Worm (Caenorhabditis elegans) whole organism, young adult: ENCODE results near the gene ttn-1.
A peak's percentile ranks its signal among the peaks of the same experiment; 100 is the strongest.

Experiments
- B0019.2 ChIP-seq: fragments of 200-800 bp; sonication (Bioruptor generic); conservative IDR thresholded peaks from 2 replicates; pipeline ENCODE4 v1.3.6; 2022; ENCODE audit warnings: missing genetic modification reagents, missing genetic modification characterization, missing compliant biosample characterization
- C06A6.2 ChIP-seq: fragments of 200-800 bp; sonication (Bioruptor generic); conservative IDR thresholded peaks from 2 replicates; pipeline ENCODE4 v1.3.6; 2022; ENCODE audit warnings: missing genetic modification characterization, missing compliant biosample characterization
- F10E7.11 ChIP-seq: sonication (generic microtip); optimal IDR thresholded peaks from 2 replicates; lab custom pipeline; 2017; ENCODE audit warnings: mild to moderate bottlenecking, missing genetic modification characterization, moderate library complexity, missing compliant biosample characterization
- F23B12.7 ChIP-seq: sonication (generic microtip); optimal IDR thresholded peaks from 2 replicates; lab custom pipeline; 2017; ENCODE audit warnings: missing genetic modification characterization, mild to moderate bottlenecking, missing compliant biosample characterization, antibody characterized with exemption, moderate library complexity; ENCODE audit not compliant: insufficient read depth
- F55B11.4 ChIP-seq: sonication (generic microtip); optimal IDR thresholded peaks from 2 replicates; lab custom pipeline; 2016; ENCODE audit warnings: missing compliant biosample characterization, missing genetic modification characterization, borderline replicate concordance; ENCODE audit not compliant: insufficient read depth
- K12H6.12 ChIP-seq: fragments of 200-800 bp; sonication (Bioruptor generic); optimal IDR thresholded peaks from 2 replicates; lab custom pipeline; 2018; ENCODE audit warnings: mild to moderate bottlenecking, missing genetic modification characterization, missing compliant biosample characterization
- Y53G8AR.9 ChIP-seq: fragments of 200-800 bp; sonication (Bioruptor generic); conservative IDR thresholded peaks from 2 replicates; pipeline ENCODE4 v1.3.6; 2022; ENCODE audit warnings: missing genetic modification reagents, missing genetic modification characterization, missing compliant biosample characterization
- Y56A3A.18 ChIP-seq: fragments of 200-800 bp; sonication (Bioruptor generic); IDR thresholded peaks from 2 replicates; pipeline ENCODE4 v1.3.6; 2022; ENCODE audit warnings: missing genetic modification reagents, missing genetic modification characterization, missing compliant biosample characterization
- Y79H2A.3 ChIP-seq: fragments of 200-800 bp; sonication (Bioruptor generic); conservative IDR thresholded peaks from 2 replicates; pipeline ENCODE4 v1.3.6; 2022; ENCODE audit warnings: missing genetic modification reagents, missing genetic modification characterization, missing compliant biosample characterization
- ama-1 ChIP-seq, 3 experiments: fragments of 150-350 bp in 1 of 3; sonication (generic microtip) in 2 of 3; optimal IDR thresholded peaks; 2 replicates each; lab custom pipeline; 2014 to 2018; ENCODE audit warnings: missing biosample characterization in 2 of 3, missing genetic modification characterization in 2 of 3, missing genetic modification reagents in 2 of 3
- aptf-3 ChIP-seq: fragments of 200-800 bp; sonication (Bioruptor generic); IDR thresholded peaks from 2 replicates; pipeline ENCODE4 v1.3.6; 2022; ENCODE audit warnings: missing genetic modification characterization, missing compliant biosample characterization
- atf-7 ChIP-seq: sonication (generic microtip); optimal IDR thresholded peaks from 2 replicates; lab custom pipeline; 2017; ENCODE audit warnings: mild to moderate bottlenecking, missing genetic modification characterization, missing compliant biosample characterization
- athp-1 ChIP-seq: sonication (generic microtip); optimal IDR thresholded peaks from 2 replicates; lab custom pipeline; 2017; ENCODE audit warnings: mild to moderate bottlenecking, missing genetic modification characterization, missing compliant biosample characterization
- attf-5 ChIP-seq: fragments of 200-800 bp; sonication (Bioruptor generic); optimal IDR thresholded peaks from 2 replicates; lab custom pipeline; 2018; ENCODE audit warnings: mild to moderate bottlenecking, missing genetic modification characterization, missing compliant biosample characterization
- bed-1 ChIP-seq: fragments of 200-800 bp; sonication (Bioruptor generic); IDR thresholded peaks from 2 replicates; pipeline ENCODE4 v1.3.6; 2022; ENCODE audit warnings: missing genetic modification reagents, missing genetic modification characterization, missing compliant biosample characterization
- ccch-3 ChIP-seq: fragments of 200-800 bp; sonication (Bioruptor generic); optimal IDR thresholded peaks from 2 replicates; lab custom pipeline; 2018; ENCODE audit warnings: mild to moderate bottlenecking, missing genetic modification characterization, missing compliant biosample characterization
- ceh-100 ChIP-seq: fragments of 200-800 bp; sonication (Bioruptor generic); IDR thresholded peaks from 2 replicates; pipeline ENCODE4 v1.3.6; 2022; ENCODE audit warnings: missing genetic modification reagents, missing genetic modification characterization, missing compliant biosample characterization
- ceh-79 ChIP-seq: sonication (generic microtip); optimal IDR thresholded peaks from 2 replicates; lab custom pipeline; 2017; ENCODE audit warnings: mild to moderate bottlenecking, missing genetic modification characterization, missing compliant biosample characterization
- ceh-91 ChIP-seq: fragments of 200-800 bp; sonication (Bioruptor generic); IDR thresholded peaks from 2 replicates; pipeline ENCODE4 v1.3.6; 2022; ENCODE audit warnings: missing genetic modification reagents, missing genetic modification characterization, missing compliant biosample characterization
- chd-7 ChIP-seq: sonication (generic microtip); optimal IDR thresholded peaks from 2 replicates; lab custom pipeline; 2016; ENCODE audit warnings: mild to moderate bottlenecking, missing genetic modification characterization, moderate library complexity, missing compliant biosample characterization
- dpff-1 ChIP-seq: sonication (generic microtip); optimal IDR thresholded peaks from 2 replicates; lab custom pipeline; 2017; ENCODE audit warnings: mild to moderate bottlenecking, missing genetic modification characterization, missing compliant biosample characterization
- dpl-1 ChIP-seq: fragments of 150-350 bp; optimal IDR thresholded peaks from 2 replicates; lab custom pipeline; 2014; ENCODE audit warnings: missing biosample characterization, missing genetic modification reagents, missing genetic modification characterization
- egl-18 ChIP-seq: fragments of 200-800 bp; sonication (Bioruptor generic); IDR thresholded peaks from 2 replicates; pipeline ENCODE4 v1.3.6; 2022; ENCODE audit warnings: missing genetic modification reagents, missing genetic modification characterization, missing compliant biosample characterization
- hlh-12 ChIP-seq: sonication (generic microtip); optimal IDR thresholded peaks from 2 replicates; lab custom pipeline; 2016; ENCODE audit warnings: missing genetic modification characterization, missing compliant biosample characterization
- lin-26 ChIP-seq: fragments of 200-800 bp; sonication (Bioruptor generic); IDR thresholded peaks from 2 replicates; pipeline ENCODE4 v1.3.6; 2022; ENCODE audit warnings: missing genetic modification reagents, missing genetic modification characterization, missing compliant biosample characterization
- lin-35 ChIP-seq, 3 experiments: fragments of 150-350 bp in 2 of 3; sonication (generic microtip) in 1 of 3; optimal IDR thresholded peaks; 2 replicates each; lab custom pipeline; 2014 to 2018; ENCODE audit warnings: missing biosample characterization in 3 of 3, missing genetic modification characterization in 3 of 3, missing genetic modification reagents in 3 of 3
- lsy-27 ChIP-seq: sonication (generic microtip); optimal IDR thresholded peaks from 2 replicates; lab custom pipeline; 2017; ENCODE audit warnings: missing genetic modification characterization, mild to moderate bottlenecking, missing compliant biosample characterization, antibody characterized with exemption, missing genotype, borderline replicate concordance; ENCODE audit not compliant: insufficient read depth
- madf-10 ChIP-seq: sonication (generic microtip); optimal IDR thresholded peaks from 2 replicates; lab custom pipeline; 2016; ENCODE audit warnings: mild to moderate bottlenecking, missing genetic modification characterization, missing compliant biosample characterization
- madf-3 ChIP-seq: fragments of 200-800 bp; sonication (Bioruptor generic); IDR thresholded peaks from 2 replicates; pipeline ENCODE4 v1.3.6; 2022; ENCODE audit warnings: missing genetic modification reagents, missing genetic modification characterization, missing compliant biosample characterization
- madf-8 ChIP-seq: fragments of 200-800 bp; sonication (Bioruptor generic); conservative IDR thresholded peaks from 2 replicates; pipeline ENCODE4 v1.3.6; 2022; ENCODE audit warnings: missing genetic modification reagents, missing genetic modification characterization, missing compliant biosample characterization
- nfya-1 ChIP-seq: sonication (generic microtip); optimal IDR thresholded peaks from 2 replicates; lab custom pipeline; 2017; ENCODE audit warnings: antibody characterized with exemption, missing compliant biosample characterization, missing genetic modification characterization, borderline replicate concordance; ENCODE audit not compliant: insufficient read depth
- nfya-2 ChIP-seq: fragments of 200-800 bp; sonication (Bioruptor generic); IDR thresholded peaks from 2 replicates; pipeline ENCODE4 v1.3.6; 2022; ENCODE audit warnings: missing genetic modification reagents, missing genetic modification characterization, missing compliant biosample characterization
- nfyb-1 ChIP-seq: fragments of 200-800 bp; sonication (Bioruptor generic); IDR thresholded peaks from 2 replicates; pipeline ENCODE4 v1.3.6; 2022; ENCODE audit warnings: missing genetic modification reagents, missing genetic modification characterization, missing compliant biosample characterization
- nhr-27 ChIP-seq: fragments of 200-800 bp; sonication (Bioruptor generic); optimal IDR thresholded peaks from 2 replicates; lab custom pipeline; 2018; ENCODE audit warnings: mild to moderate bottlenecking, missing genetic modification characterization, moderate library complexity, missing compliant biosample characterization
- pbrm-1 ChIP-seq: fragments of 200-800 bp; sonication (Bioruptor generic); IDR thresholded peaks from 2 replicates; pipeline ENCODE4 v1.3.6; 2022; ENCODE audit warnings: missing genetic modification reagents, missing genetic modification characterization, missing compliant biosample characterization
- pha-4 ChIP-seq: fragments of 150-350 bp; sonication (generic microtip); optimal IDR thresholded peaks from 2 replicates; lab custom pipeline; 2014; ENCODE audit warnings: missing biosample characterization, missing genetic modification reagents, missing genetic modification characterization
- rcor-1 ChIP-seq: fragments of 200-800 bp; sonication (Bioruptor generic); IDR thresholded peaks from 2 replicates; pipeline ENCODE4 v1.3.6; 2022; ENCODE audit warnings: missing genetic modification reagents, missing genetic modification characterization, missing compliant biosample characterization
- snpc-3.4 ChIP-seq: sonication (generic microtip); optimal IDR thresholded peaks from 2 replicates; lab custom pipeline; 2017; ENCODE audit warnings: missing genetic modification characterization, mild to moderate bottlenecking, missing compliant biosample characterization, antibody characterized with exemption, moderate library complexity, missing genotype, missing genetic modification reagents
- tbp1 ChIP-seq: fragments of 200-800 bp; sonication (Bioruptor generic); optimal IDR thresholded peaks from 2 replicates; lab custom pipeline; 2018; ENCODE audit warnings: mild to moderate bottlenecking, missing genetic modification characterization, missing compliant biosample characterization
- zim-3 ChIP-seq: sonication (generic microtip); optimal IDR thresholded peaks from 2 replicates; lab custom pipeline; 2017; ENCODE audit warnings: mild to moderate bottlenecking, missing genetic modification characterization, moderate library complexity, missing compliant biosample characterization
- ztf-22 ChIP-seq: fragments of 200-800 bp; sonication (Bioruptor generic); optimal IDR thresholded peaks from 2 replicates; lab custom pipeline; 2018; ENCODE audit warnings: mild to moderate bottlenecking, missing genetic modification characterization, moderate library complexity, missing compliant biosample characterization

Gene ttn-1

ce11 chrV:6222171-6222733 is 19.8 kb upstream of the ttn-1 start (continued):
- TF ChIP-seq rcor-1 (GFP tag; lab: Robert Waterston, UW) (peak; percentile 5; the same call in 1 of the 2 replicates), Y53G8AR.9 (GFP tag; lab: Robert Waterston, UW) (no peak), tbp1 (GFP tag; lab: Kevin White, UChicago) (no peak), F23B12.7 (tag; lab: Kevin White, UChicago) (no peak), atf-7 (tag; lab: Kevin White, UChicago) (no peak), zim-3 (tag; lab: Kevin White, UChicago) (peak; percentile 88), ceh-91 (GFP tag; lab: Robert Waterston, UW) (no peak), lsy-27 (tag; lab: Kevin White, UChicago) (no peak), snpc-3.4 (tag; lab: Kevin White, UChicago) (no peak), ccch-3 (no peak)
- TF ChIP-seq, all 124 proteins: peak for 14

- TF ChIP-seq Y79H2A.3 (no peak), ama-1 (optimal IDR thresholded peaks at IDR 0.05; lab: Kevin White, UChicago) (peak; percentile 22), ama-1 (GFP tag; optimal IDR thresholded peaks at IDR 0.05; lab: Kevin White, UChicago) (no peak), lin-26 (GFP tag; lab: Robert Waterston, UW) (0 out of 2 replicates have a peak, but pooled peaks have one; percentile 21), nfya-2 (0 out of 2 replicates have a peak, but pooled peaks have one; percentile 2), dpl-1 (GFP tag; lab: Kevin White, UChicago) (no peak), dpff-1 (tag; lab: Kevin White, UChicago) (peak; percentile 8), athp-1 (tag; lab: Kevin White, UChicago) (peak; percentile 43), ztf-22 (GFP tag; lab: Kevin White, UChicago) (peak; percentile 43), B0019.2 (GFP tag; lab: Robert Waterston, UW) (0 out of 2 replicates have a peak, but pooled peaks have one; percentile 8), ceh-79 (tag; lab: Kevin White, UChicago) (no peak), Y56A3A.18 (peak; percentile 29; the same call in 1 of the 2 replicates), C06A6.2 (GFP tag; lab: Robert Waterston, UW) (no peak), aptf-3 (GFP tag; lab: Robert Waterston, UW) (0 out of 2 replicates have a peak, but pooled peaks have one; percentile 11), K12H6.12 (tag; lab: Kevin White, UChicago) (no peak), snpc-3.4 (tag; lab: Kevin White, UChicago) (peak; percentile 3), chd-7 (peak; percentile 44), ceh-100 (no peak), madf-3 (GFP tag; lab: Robert Waterston, UW) (0 out of 2 replicates have a peak, but pooled peaks have one; percentile 32), nfya-1 (tag; lab: Kevin White, UChicago) (no peak), F10E7.11 (no peak), Y53G8AR.9 (GFP tag; lab: Robert Waterston, UW) (peak; percentile 23), bed-1 (GFP tag; lab: Robert Waterston, UW) (0 out of 2 replicates have a peak, but pooled peaks have one; percentile 44), egl-18 (GFP tag; lab: Robert Waterston, UW) (no peak)
- TF ChIP-seq, all 124 proteins: peak for 14
Measured at ce11 chrV:6221292-6221691, 18.9 kb upstream of the ttn-1 start.

- TF ChIP-seq F55B11.4 (tag; lab: Kevin White, UChicago): no peak
- no peak for TF ChIP-seq madf-8 (GFP tag; lab: Robert Waterston, UW)
- TF ChIP-seq Y56A3A.18: 0 out of 2 replicates have a peak, but pooled peaks have one; percentile 7
- no peak for TF ChIP-seq ceh-91 (GFP tag; lab: Robert Waterston, UW)
- peak; percentile 35 for TF ChIP-seq madf-10 (tag; lab: Kevin White, UChicago)
- peak in 1 of 3 experiments; percentile 55 for TF ChIP-seq lin-35 (GFP tag; optimal IDR thresholded peaks at IDR 0.05; lab: Kevin White, UChicago)
- TF ChIP-seq attf-5: no peak
- no peak for TF ChIP-seq hlh-12 (tag; lab: Kevin White, UChicago)
- peak; percentile 33 for TF ChIP-seq chd-7
- 0 out of 2 replicates have a peak, but pooled peaks have one; percentile 55 for TF ChIP-seq Y53G8AR.9 (GFP tag; lab: Robert Waterston, UW)
- no peak for TF ChIP-seq K12H6.12 (tag; lab: Kevin White, UChicago)
- TF ChIP-seq nfyb-1 (GFP tag; lab: Robert Waterston, UW): 0 out of 2 replicates have a peak, but pooled peaks have one; percentile 35
- peak; percentile 41 for TF ChIP-seq atf-7 (tag; lab: Kevin White, UChicago)
- peak; percentile 85 for TF ChIP-seq ama-1 (optimal IDR thresholded peaks at IDR 0.05; lab: Kevin White, UChicago)
- no peak for TF ChIP-seq ama-1 (GFP tag; optimal IDR thresholded peaks at IDR 0.05; lab: Kevin White, UChicago)
- no peak for TF ChIP-seq nhr-27 (tag; lab: Kevin White, UChicago)
- TF ChIP-seq pha-4 (tag; lab: Kevin White, UChicago): peak; percentile 43
- TF ChIP-seq pbrm-1 (GFP tag; lab: Robert Waterston, UW): 0 out of 2 replicates have a peak, but pooled peaks have one; percentile 28
Measured at ce11 chrV:6220752-6221151, 18.3 kb upstream of the ttn-1 start.
